Fruit fly (Drosophila melanogaster) whole organism, wandering third instar larva: ENCODE data around the gene CG10877.

Source experiments
- Dfd ChIP-seq: fragments of >200 bp; optimal IDR thresholded peaks from 2 replicates; lab custom pipeline; 2017; ENCODE audit warnings: missing biosample characterization, missing genetic modification characterization
- lola ChIP-seq: fragments of >200 bp; optimal IDR thresholded peaks from 2 replicates; lab custom pipeline; 2017; ENCODE audit warnings: missing biosample characterization, missing genetic modification characterization

DNA sequence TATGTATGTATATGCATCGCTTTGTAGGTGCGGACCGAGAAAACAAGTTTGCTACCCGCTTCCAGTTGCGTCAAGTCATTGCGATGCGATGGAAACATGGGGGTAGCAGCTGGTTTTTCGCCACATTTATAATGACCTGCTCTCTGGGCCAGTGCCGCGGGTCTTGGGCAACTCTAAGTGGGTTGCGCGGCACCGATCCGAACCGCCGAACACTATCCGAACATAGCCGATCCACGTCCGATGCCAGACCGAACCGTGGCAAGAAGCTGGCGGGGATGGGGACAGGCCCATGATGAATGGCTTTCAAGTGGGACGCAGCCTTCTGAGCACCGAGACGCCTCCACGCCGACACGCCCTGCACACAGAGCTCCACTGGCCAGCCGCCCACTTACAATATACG is 40.2 kb upstream of the CG10877 start:
- TF ChIP-seq lola (GFP tag; lab: Kevin White, UChicago), result no peak
- no peak for TF ChIP-seq Dfd (GFP tag; lab: Kevin White, UChicago)
